Fruit fly (Drosophila melanogaster): ENCODE data around the gene mbf1.

Gene mbf1

dm6 chr3L:16584074-16584578 is 9.9 kb downstream of the mbf1 start, which contains the start of gene UQCR-C2 (continued):
- peak; percentile 89 for TF ChIP-seq CG4617 (GFP tag; optimal IDR thresholded peaks at IDR 0.05; ENCODE audit: borderline replicate concordance)
- TF ChIP-seq croc (GFP tag; conservative IDR thresholded peaks at IDR 0.05) = no peak
- peak; percentile 17 for TF ChIP-seq CG2678 (tag; optimal IDR thresholded peaks at IDR 0.05)
- TF ChIP-seq CG5180 (GFP tag; optimal IDR thresholded peaks at IDR 0.05) = no peak
- no peak for TF ChIP-seq sob (GFP tag; IDR thresholded peaks at IDR 0.05)
- no peak for TF ChIP-seq Camta (GFP tag; optimal IDR thresholded peaks at IDR 0.05)
- no peak for TF ChIP-seq CG10209 (GFP tag; optimal IDR thresholded peaks at IDR 0.05)
- TF ChIP-seq cg (GFP tag; optimal IDR thresholded peaks at IDR 0.05) = no peak
- peak; percentile 60 for TF ChIP-seq CG12659 (GFP tag; optimal IDR thresholded peaks at IDR 0.05)
- no peak for TF ChIP-seq dati (GFP tag; IDR thresholded peaks at IDR 0.05)
- no peak for TF ChIP-seq luna (GFP tag; optimal IDR thresholded peaks at IDR 0.05)
- TF ChIP-seq CG31224 (GFP tag; IDR thresholded peaks at IDR 0.05) = no peak
- peak; percentile 67 for TF ChIP-seq Sry-δ (GFP tag; optimal IDR thresholded peaks at IDR 0.05)
- peak; percentile 29 for TF ChIP-seq CG33557 (GFP tag; optimal IDR thresholded peaks at IDR 0.05)
- TF ChIP-seq hbn (GFP tag; IDR thresholded peaks at IDR 0.05; ENCODE audit: partially characterized antibody) = no peak
- TF ChIP-seq CG18764 (GFP tag; optimal IDR thresholded peaks at IDR 0.05) = no peak
- TF ChIP-seq CG4404 (GFP tag; IDR thresholded peaks at IDR 0.05) = no peak
- TF ChIP-seq dan (GFP tag; IDR thresholded peaks at IDR 0.05) = no peak
- no peak for TF ChIP-seq Tbp (GFP tag; optimal IDR thresholded peaks at IDR 0.05)
- peak; percentile 19 for TF ChIP-seq lilli (GFP tag; optimal IDR thresholded peaks at IDR 0.05)
- TF ChIP-seq ac (GFP tag; optimal IDR thresholded peaks at IDR 0.05) = no peak
- no peak for TF ChIP-seq dmrt99B (tag; optimal IDR thresholded peaks at IDR 0.05)
- no peak for TF ChIP-seq CG31365 (tag; optimal IDR thresholded peaks at IDR 0.05)
- TF ChIP-seq CG6854 (GFP tag; optimal IDR thresholded peaks at IDR 0.05) = no peak
- no peak for TF ChIP-seq Usf (GFP tag; optimal IDR thresholded peaks at IDR 0.05)
- peak; percentile 60 for TF ChIP-seq CG17829 (tag; optimal IDR thresholded peaks at IDR 0.05)
- no peak for TF ChIP-seq CG15479 (GFP tag; optimal IDR thresholded peaks at IDR 0.05)
- peak; percentile 92 for TF ChIP-seq YL-1 (GFP tag; optimal IDR thresholded peaks at IDR 0.05)
- no peak for TF ChIP-seq lbe (GFP tag; optimal IDR thresholded peaks at IDR 0.05)
- TF ChIP-seq CG17912 (GFP tag; optimal IDR thresholded peaks at IDR 0.05) = peak; percentile 55
- no peak for TF ChIP-seq fu2 (GFP tag; optimal IDR thresholded peaks at IDR 0.05)
- TF ChIP-seq sqz (GFP tag; optimal IDR thresholded peaks at IDR 0.05) = no peak
- no peak for TF ChIP-seq Taf1 (GFP tag; IDR thresholded peaks at IDR 0.05)
- peak; percentile 100 for TF ChIP-seq CG3995 (GFP tag; optimal IDR thresholded peaks at IDR 0.05)
- peak; percentile 29 for TF ChIP-seq Nf-YC (tag; optimal IDR thresholded peaks at IDR 0.05)
- no peak for TF ChIP-seq CG7556 (GFP tag; optimal IDR thresholded peaks at IDR 0.05)
- TF ChIP-seq CG11560 (tag; IDR thresholded peaks at IDR 0.05) = no peak
- TF ChIP-seq CG10462 (GFP tag; optimal IDR thresholded peaks at IDR 0.05) = no peak
- no peak for TF ChIP-seq Hr39 (optimal IDR thresholded peaks at IDR 0.05)
- TF ChIP-seq prd (optimal IDR thresholded peaks at IDR 0.05) = no peak
- no peak for TF ChIP-seq prd (GFP tag; IDR thresholded peaks at IDR 0.05)
- TF ChIP-seq sc (optimal IDR thresholded peaks at IDR 0.05) = no peak
- no peak for TF ChIP-seq sc (GFP tag; optimal IDR thresholded peaks at IDR 0.05)
- TF ChIP-seq psq (GFP tag; optimal IDR thresholded peaks at IDR 0.05) = no peak
- TF ChIP-seq Poxn (GFP tag; IDR thresholded peaks at IDR 0.05) = no peak
- no peak for TF ChIP-seq Adf1 (GFP tag; IDR thresholded peaks at IDR 0.05)
- TF ChIP-seq zf30C (GFP tag; optimal IDR thresholded peaks at IDR 0.05) = no peak
- TF ChIP-seq CG11398 (GFP tag; optimal IDR thresholded peaks at IDR 0.05) = no peak
- TF ChIP-seq CG12299 (tag; optimal IDR thresholded peaks at IDR 0.05) = no peak
- no peak for TF ChIP-seq cwo (GFP tag; optimal IDR thresholded peaks at IDR 0.05)
- TF ChIP-seq Rx (GFP tag; IDR thresholded peaks at IDR 0.05) = no peak
- no peak for TF ChIP-seq pnt (GFP tag; optimal IDR thresholded peaks at IDR 0.05)
- TF ChIP-seq pros (GFP tag; optimal IDR thresholded peaks at IDR 0.05) = no peak

Data from whole organism, embryonic.